Fruit fly (Drosophila melanogaster): ENCODE data around the gene PGAP5.

Gene PGAP5

DNA sequence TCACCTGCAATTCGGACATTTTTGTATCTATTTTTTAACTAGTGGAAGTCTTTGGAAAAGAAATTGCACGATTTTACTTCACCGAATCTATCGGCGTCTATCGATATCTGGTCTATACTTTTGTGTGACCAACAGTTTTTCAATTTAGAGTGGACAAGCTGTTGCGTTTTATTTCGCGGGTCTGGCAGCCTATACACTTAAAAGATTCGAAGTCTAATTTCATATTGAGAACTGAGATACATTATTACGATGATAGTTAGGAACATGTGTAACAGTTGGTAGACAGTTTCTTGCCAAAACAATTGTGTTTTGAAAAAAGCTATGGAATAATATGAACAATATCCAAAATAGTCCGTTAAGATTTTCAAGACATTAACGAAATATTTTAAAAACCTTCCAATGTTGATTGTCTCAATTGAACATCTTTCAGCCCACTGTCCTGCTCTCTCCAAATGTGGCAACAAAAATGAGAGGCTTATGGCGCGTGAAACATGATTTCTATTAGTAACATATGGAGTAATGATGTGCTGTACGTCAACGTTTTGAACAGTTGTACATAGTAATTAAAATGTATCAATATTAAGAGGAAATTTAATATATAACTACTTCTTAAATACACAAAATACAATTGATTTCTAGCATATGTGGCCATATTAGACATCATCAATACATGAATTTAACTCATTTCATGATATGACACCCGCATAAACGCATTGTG is 36.2 kb upstream of the PGAP5 start, which contains the start of gene Acbp1 (continued):
- TF ChIP-seq CG2889 (GFP tag; IDR thresholded peaks at IDR 0.05) = peak; percentile 87; the same call in 2 of the 3 replicates
- TF ChIP-seq nau (GFP tag; optimal IDR thresholded peaks at IDR 0.05) = peak; percentile 96
- peak; percentile 93 for TF ChIP-seq CG31365 (tag; optimal IDR thresholded peaks at IDR 0.05)
- TF ChIP-seq gcm2 (GFP tag; optimal IDR thresholded peaks at IDR 0.05) = peak; percentile 82
- no peak for TF ChIP-seq pan (optimal IDR thresholded peaks at IDR 0.05)
- peak in 1 of 2 experiments; percentile 89 for TF ChIP-seq pan (GFP tag; optimal IDR thresholded peaks at IDR 0.05 in 1 of 2, IDR thresholded peaks at IDR 0.05 in 1 of 2)
- TF ChIP-seq dysf (GFP tag; IDR thresholded peaks at IDR 0.05) = peak; percentile 95
- peak; percentile 94 for TF ChIP-seq CG11695 (GFP tag; IDR thresholded peaks at IDR 0.05)
- peak; percentile 98 for TF ChIP-seq dmrt11E (tag; optimal IDR thresholded peaks at IDR 0.05)
- peak; percentile 91 for TF ChIP-seq Mad (GFP tag; optimal IDR thresholded peaks at IDR 0.05)
- peak; percentile 98 for TF ChIP-seq scrt (GFP tag; optimal IDR thresholded peaks at IDR 0.05)
- TF ChIP-seq CG2129 (GFP tag; IDR thresholded peaks at IDR 0.05; ENCODE audit: partially characterized antibody) = peak; percentile 25
- TF ChIP-seq tna (GFP tag; IDR thresholded peaks at IDR 0.05; ENCODE audit: partially characterized antibody) = peak; percentile 59; the same call in 1 of the 2 replicates
- TF ChIP-seq pnt (GFP tag; optimal IDR thresholded peaks at IDR 0.05) = peak; percentile 95
- TF ChIP-seq CG12744 (GFP tag; optimal IDR thresholded peaks at IDR 0.05) = peak; percentile 94
- TF ChIP-seq crol (GFP tag; IDR thresholded peaks at IDR 0.05) = no peak
- TF ChIP-seq jigr1 (GFP tag; IDR thresholded peaks at IDR 0.05) = peak; percentile 57; the same call in 2 of the 3 replicates
- TF ChIP-seq CG10565 (GFP tag; optimal IDR thresholded peaks at IDR 0.05) = peak; percentile 81
- TF ChIP-seq CG11696 (GFP tag; IDR thresholded peaks at IDR 0.05) = peak; percentile 77
- TF ChIP-seq CG17802 (tag; optimal IDR thresholded peaks at IDR 0.05) = peak; percentile 75
- TF ChIP-seq CG30020 (tag; optimal IDR thresholded peaks at IDR 0.05) = peak; percentile 90
- no peak for TF ChIP-seq CG8478 (optimal IDR thresholded peaks at IDR 0.05)
- peak; percentile 78 for TF ChIP-seq Opbp (GFP tag; IDR thresholded peaks at IDR 0.05; ENCODE audit: partially characterized antibody)
- peak; percentile 90 for TF ChIP-seq Nf-YB (GFP tag; optimal IDR thresholded peaks at IDR 0.05)
- peak; percentile 74 for TF ChIP-seq CG14860 (GFP tag; IDR thresholded peaks at IDR 0.05; ENCODE audit: partially characterized antibody)
- TF ChIP-seq mirr (GFP tag; optimal IDR thresholded peaks at IDR 0.05) = peak; percentile 97
- peak; percentile 91 for TF ChIP-seq CG11456 (GFP tag; IDR thresholded peaks at IDR 0.05)
- peak; percentile 97 for TF ChIP-seq CG31441 (GFP tag; IDR thresholded peaks at IDR 0.05)
- TF ChIP-seq chn (GFP tag; optimal IDR thresholded peaks at IDR 0.05) = peak; percentile 94
- TF ChIP-seq CG14965 (GFP tag; optimal IDR thresholded peaks at IDR 0.05; ENCODE audit: borderline replicate concordance) = peak; percentile 75
- TF ChIP-seq schlank (tag; optimal IDR thresholded peaks at IDR 0.05) = peak; percentile 93
- TF ChIP-seq odd (GFP tag; optimal IDR thresholded peaks at IDR 0.05) = peak; percentile 99
- TF ChIP-seq Ptx1 (GFP tag; IDR thresholded peaks at IDR 0.05) = peak; percentile 93
- peak; percentile 98 for TF ChIP-seq CG2202 (tag; optimal IDR thresholded peaks at IDR 0.05)
- TF ChIP-seq CG14441 (GFP tag; IDR thresholded peaks at IDR 0.05) = peak; percentile 89
- TF ChIP-seq D19A (tag; optimal IDR thresholded peaks at IDR 0.05) = peak; percentile 97
- TF ChIP-seq Lhr (GFP tag; optimal IDR thresholded peaks at IDR 0.05) = peak; percentile 91
- TF ChIP-seq Hey (tag; optimal IDR thresholded peaks at IDR 0.05) = peak; percentile 79
- TF ChIP-seq Hr3 (GFP tag; optimal IDR thresholded peaks at IDR 0.05) = peak; percentile 93
- TF ChIP-seq pho (GFP tag; optimal IDR thresholded peaks at IDR 0.05) = peak; percentile 97
- TF ChIP-seq Taf1 (GFP tag; IDR thresholded peaks at IDR 0.05) = peak; percentile 75
- peak; percentile 97 for TF ChIP-seq twi (tag; optimal IDR thresholded peaks at IDR 0.05)
- no peak; the same call in 1 of the 2 replicates for TF ChIP-seq CG8765 (GFP tag; IDR thresholded peaks at IDR 0.05)
- TF ChIP-seq CG11504 (tag; optimal IDR thresholded peaks at IDR 0.05) = peak; percentile 96
- TF ChIP-seq usp (GFP tag; optimal IDR thresholded peaks at IDR 0.05) = no peak
- TF ChIP-seq HHEX (GFP tag; optimal IDR thresholded peaks at IDR 0.05) = peak; percentile 98
- peak; percentile 88 for TF ChIP-seq CG4730 (GFP tag; IDR thresholded peaks at IDR 0.05)
- no peak for TF ChIP-seq Lpt (GFP tag; optimal IDR thresholded peaks at IDR 0.05)
- TF ChIP-seq chm (GFP tag; IDR thresholded peaks at IDR 0.05) = peak; percentile 91
- TF ChIP-seq CG42726 (GFP tag; IDR thresholded peaks at IDR 0.05; ENCODE audit: partially characterized antibody) = peak; percentile 74
